Fruit fly (Drosophila melanogaster): ENCODE results near the gene Ssdp.
A peak's percentile ranks its signal among the peaks of the same experiment; 100 is the strongest.

The Ssdp gene

DNA sequence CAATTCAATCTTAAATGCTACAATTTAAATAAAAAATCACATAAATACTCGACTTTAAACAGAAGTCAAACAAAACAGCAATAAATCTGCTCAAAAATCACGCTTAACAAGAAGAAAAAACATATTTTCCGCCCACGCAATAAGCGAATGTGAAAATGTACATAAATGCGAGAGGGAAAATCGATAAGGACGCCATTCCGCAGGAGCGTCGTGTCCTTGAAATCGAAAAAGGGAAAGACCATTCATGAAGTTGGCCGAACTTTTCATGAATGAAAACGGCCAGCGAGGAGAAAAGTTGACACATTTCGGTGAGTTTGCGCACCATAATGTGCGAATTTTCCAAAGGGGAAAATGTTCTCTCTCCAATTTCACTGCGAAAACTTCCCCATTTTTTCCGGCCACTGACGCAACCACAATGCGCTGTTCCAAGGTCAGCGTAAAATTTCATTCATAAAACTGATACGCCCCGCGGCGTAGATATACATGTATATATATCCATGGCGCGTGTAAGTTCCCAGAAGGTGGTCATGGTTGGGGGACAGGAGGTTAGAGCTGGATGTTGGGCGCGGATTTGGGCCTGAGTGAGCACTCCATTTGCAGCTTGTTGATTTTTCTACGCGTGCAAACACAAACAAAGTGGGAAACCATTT is 39.1 kb downstream of the Ssdp start (continued):
- TF ChIP-seq luna (GFP tag; optimal IDR thresholded peaks at IDR 0.05) (no peak), CG3407 (GFP tag; optimal IDR thresholded peaks at IDR 0.05) (no peak), Deaf1 (tag; optimal IDR thresholded peaks at IDR 0.05) (peak; percentile 45), CG11247 (GFP tag; IDR thresholded peaks at IDR 0.05) (no peak), CG30020 (tag; optimal IDR thresholded peaks at IDR 0.05) (no peak), CG8281 (tag; optimal IDR thresholded peaks at IDR 0.05) (no peak), CG6689 (GFP tag; IDR thresholded peaks at IDR 0.05) (no peak), CG13424 (tag; optimal IDR thresholded peaks at IDR 0.05) (no peak), CG34422 (GFP tag; IDR thresholded peaks at IDR 0.05) (peak; percentile 40; the same call in 1 of the 3 replicates), ems (GFP tag; optimal IDR thresholded peaks at IDR 0.05) (no peak), CG16863 (GFP tag; optimal IDR thresholded peaks at IDR 0.05) (no peak), pros (GFP tag; optimal IDR thresholded peaks at IDR 0.05) (no peak), Hey (tag; optimal IDR thresholded peaks at IDR 0.05) (peak; percentile 53), CG32772 (GFP tag; IDR thresholded peaks at IDR 0.05) (no peak), seq (GFP tag; IDR thresholded peaks at IDR 0.05) (no peak), hbn (GFP tag; IDR thresholded peaks at IDR 0.05; ENCODE audit: partially characterized antibody) (no peak), da (GFP tag; optimal IDR thresholded peaks at IDR 0.05) (no peak)

DNA sequence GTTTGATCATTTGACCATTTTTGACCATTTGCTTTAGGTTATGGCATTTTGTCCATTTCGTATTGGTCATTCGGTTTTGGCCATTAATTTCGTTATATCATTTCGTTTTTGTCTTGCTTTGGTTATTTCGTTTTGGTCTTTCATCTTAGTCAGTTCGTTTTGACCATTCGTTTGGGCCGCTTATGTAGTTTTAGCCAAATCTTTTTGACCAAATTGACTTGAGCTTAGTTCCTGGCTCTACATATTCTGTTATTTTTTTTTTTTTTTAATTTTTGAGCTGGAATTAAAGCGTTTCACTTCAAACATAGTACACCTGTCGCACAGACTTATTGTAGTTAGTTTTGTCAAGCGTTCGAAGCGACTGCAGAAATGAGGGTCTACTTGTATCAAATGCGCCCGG is 41.0 kb downstream of the Ssdp start, which contains the start of gene CG14315:
TSS of gene CG14315 (plus strand) at position 301 of the 400 bp plus-strand sequence.
- no peak for TF ChIP-seq slbo (GFP tag; IDR thresholded peaks at IDR 0.05)
- TF ChIP-seq en (GFP tag; optimal IDR thresholded peaks at IDR 0.05) = no peak
- TF ChIP-seq hth (optimal IDR thresholded peaks at IDR 0.05) = no peak
- no peak for TF ChIP-seq CG7357 (GFP tag; IDR thresholded peaks at IDR 0.05)
- TF ChIP-seq kni (GFP tag; optimal IDR thresholded peaks at IDR 0.05) = no peak
- no peak for TF ChIP-seq CG12391 (tag; optimal IDR thresholded peaks at IDR 0.05)
- no peak for TF ChIP-seq CG15696 (tag; optimal IDR thresholded peaks at IDR 0.05)
- TF ChIP-seq tll (GFP tag; optimal IDR thresholded peaks at IDR 0.05) = no peak
- TF ChIP-seq inv (GFP tag; IDR thresholded peaks at IDR 0.05; ENCODE audit: partially characterized antibody) = no peak
- TF ChIP-seq schlank (tag; optimal IDR thresholded peaks at IDR 0.05) = no peak
- TF ChIP-seq row (GFP tag; IDR thresholded peaks at IDR 0.05) = no peak
- TF ChIP-seq pzg (GFP tag; optimal IDR thresholded peaks at IDR 0.05) = no peak
- no peak for TF ChIP-seq NFAT (GFP tag; IDR thresholded peaks at IDR 0.05)
- TF ChIP-seq zf30C (GFP tag; optimal IDR thresholded peaks at IDR 0.05) = no peak
- no peak for TF ChIP-seq Atf3 (GFP tag; optimal IDR thresholded peaks at IDR 0.05)
- TF ChIP-seq ac (GFP tag; optimal IDR thresholded peaks at IDR 0.05) = no peak
- TF ChIP-seq croc (GFP tag; conservative IDR thresholded peaks at IDR 0.05) = no peak
- no peak for TF ChIP-seq Ssrp (tag; optimal IDR thresholded peaks at IDR 0.05)

- TF ChIP-seq Optix (GFP tag; IDR thresholded peaks at IDR 0.05) (no peak), CG7372 (GFP tag; IDR thresholded peaks at IDR 0.05) (no peak), ttk (GFP tag; IDR thresholded peaks at IDR 0.05) (0 out of 2 replicates have a peak, but pooled peaks have one; percentile 14), mld (GFP tag; IDR thresholded peaks at IDR 0.05; ENCODE audit: partially characterized antibody) (no peak), Mad (GFP tag; optimal IDR thresholded peaks at IDR 0.05) (no peak), Ptx1 (GFP tag; IDR thresholded peaks at IDR 0.05) (no peak), Dip3 (GFP tag; optimal IDR thresholded peaks at IDR 0.05) (no peak), CG6854 (GFP tag; optimal IDR thresholded peaks at IDR 0.05) (no peak), tgo (GFP tag; IDR thresholded peaks at IDR 0.05) (no peak), Sry-δ (GFP tag; optimal IDR thresholded peaks at IDR 0.05) (no peak), Ada2b (GFP tag; IDR thresholded peaks at IDR 0.05) (no peak), CG4404 (GFP tag; IDR thresholded peaks at IDR 0.05) (no peak), CG16863 (GFP tag; optimal IDR thresholded peaks at IDR 0.05) (no peak), CG15696 (tag; optimal IDR thresholded peaks at IDR 0.05) (no peak), trem (tag; optimal IDR thresholded peaks at IDR 0.05) (peak; percentile 14)
Observed at dm6 chr3R:18157459-18157858, 41.9 kb downstream of the Ssdp start.

Measured in whole organism, embryonic.